Fruit fly (Drosophila melanogaster): ENCODE measurements around the gene CG3528.

Gene CG3528

dm6 chr2L:2472740-2473139, 45.1 kb downstream of the CG3528 start (continued):
- TF ChIP-seq pho (GFP tag; optimal IDR thresholded peaks at IDR 0.05) (no peak), CG5245 (GFP tag; optimal IDR thresholded peaks at IDR 0.05) (no peak), btn (GFP tag; optimal IDR thresholded peaks at IDR 0.05) (no peak), Dip2 (GFP tag; IDR thresholded peaks at IDR 0.05) (no peak), p53 (GFP tag; optimal IDR thresholded peaks at IDR 0.05) (no peak), sima (GFP tag; optimal IDR thresholded peaks at IDR 0.05) (no peak), eyg (GFP tag; optimal IDR thresholded peaks at IDR 0.05) (no peak), CG15696 (tag; optimal IDR thresholded peaks at IDR 0.05) (no peak), ato (GFP tag; IDR thresholded peaks at IDR 0.05; ENCODE audit: partially characterized antibody) (no peak), CG15269 (tag; optimal IDR thresholded peaks at IDR 0.05) (peak; percentile 21), CG17912 (GFP tag; optimal IDR thresholded peaks at IDR 0.05) (no peak), CG9932 (GFP tag; IDR thresholded peaks at IDR 0.05) (peak; percentile 34; the same call in 1 of the 2 replicates), Drgx (GFP tag; IDR thresholded peaks at IDR 0.05) (no peak), Atf6 (GFP tag; IDR thresholded peaks at IDR 0.05) (no peak), chinmo (GFP tag; IDR thresholded peaks at IDR 0.05; ENCODE audit: partially characterized antibody) (no peak), Taf1 (GFP tag; IDR thresholded peaks at IDR 0.05) (no peak), CG10543 (GFP tag; optimal IDR thresholded peaks at IDR 0.05) (peak; percentile 13), Bdp1 (GFP tag; optimal IDR thresholded peaks at IDR 0.05) (no peak), Fer3 (tag; optimal IDR thresholded peaks at IDR 0.05) (peak; percentile 13), CG7963 (GFP tag; IDR thresholded peaks at IDR 0.05; ENCODE audit: partially characterized antibody) (no peak), Fer2 (tag; optimal IDR thresholded peaks at IDR 0.05) (no peak), Nf-YA (GFP tag; IDR thresholded peaks at IDR 0.05) (no peak), Ets97D (GFP tag; optimal IDR thresholded peaks at IDR 0.05) (no peak), pzg (GFP tag; optimal IDR thresholded peaks at IDR 0.05) (no peak), Lpt (GFP tag; optimal IDR thresholded peaks at IDR 0.05) (no peak), CG4820 (GFP tag; optimal IDR thresholded peaks at IDR 0.05) (no peak), CG12071 (GFP tag; optimal IDR thresholded peaks at IDR 0.05) (no peak), CG6683 (GFP tag; optimal IDR thresholded peaks at IDR 0.05) (no peak), CG17568 (GFP tag; optimal IDR thresholded peaks at IDR 0.05) (no peak), ewg (GFP tag; optimal IDR thresholded peaks at IDR 0.05) (no peak), CG14050 (GFP tag; IDR thresholded peaks at IDR 0.05) (no peak), CG32532 (GFP tag; IDR thresholded peaks at IDR 0.05) (no peak), run (tag; optimal IDR thresholded peaks at IDR 0.05) (no peak), gem (tag; optimal IDR thresholded peaks at IDR 0.05) (peak; percentile 14), CG18619 (GFP tag; optimal IDR thresholded peaks at IDR 0.05) (no peak), stwl (tag; optimal IDR thresholded peaks at IDR 0.05) (no peak), lilli (GFP tag; optimal IDR thresholded peaks at IDR 0.05) (no peak), MTF-1 (GFP tag; optimal IDR thresholded peaks at IDR 0.05; ENCODE audit: borderline replicate concordance) (no peak), CG1233 (GFP tag; optimal IDR thresholded peaks at IDR 0.05) (no peak), crol (GFP tag; IDR thresholded peaks at IDR 0.05) (no peak), CG12769 (tag; optimal IDR thresholded peaks at IDR 0.05) (peak; percentile 36), CG17359 (tag; optimal IDR thresholded peaks at IDR 0.05) (no peak), CG32767 (GFP tag; IDR thresholded peaks at IDR 0.05) (no peak), CG11696 (GFP tag; IDR thresholded peaks at IDR 0.05) (no peak), nom (GFP tag; optimal IDR thresholded peaks at IDR 0.05) (no peak), CG12391 (tag; optimal IDR thresholded peaks at IDR 0.05) (no peak), tup (GFP tag; optimal IDR thresholded peaks at IDR 0.05) (no peak), Nf-YB (GFP tag; optimal IDR thresholded peaks at IDR 0.05) (no peak), ham (GFP tag; IDR thresholded peaks at IDR 0.05) (no peak), jigr1 (GFP tag; IDR thresholded peaks at IDR 0.05) (no peak), scrt (GFP tag; optimal IDR thresholded peaks at IDR 0.05) (no peak)

All from whole organism, embryonic.